Worm (Caenorhabditis elegans) whole organism, midembryonic: ENCODE measurements around the gene fbxa-147.

Experiments
- cog-1 ChIP-seq: sonication (generic microtip); optimal IDR thresholded peaks from 2 replicates; lab custom pipeline; 2016; ENCODE audit warnings: missing genetic modification characterization, missing compliant biosample characterization
- tab-1 ChIP-seq: fragments of 200-800 bp; sonication (Bioruptor generic); IDR thresholded peaks from 2 replicates; pipeline ENCODE4 v1.3.6; 2022; ENCODE audit warnings: missing genetic modification characterization, missing compliant biosample characterization
- ztf-23 ChIP-seq: fragments of 200-800 bp; sonication (Bioruptor generic); IDR thresholded peaks from 2 replicates; pipeline ENCODE4 v1.3.6; 2022; ENCODE audit warnings: missing genetic modification reagents, missing genetic modification characterization, missing compliant biosample characterization
- ztf-29 ChIP-seq: fragments of 200-800 bp; sonication (Bioruptor generic); IDR thresholded peaks from 2 replicates; pipeline ENCODE4 v1.3.6; 2022; ENCODE audit warnings: missing genetic modification reagents, missing genetic modification characterization, missing compliant biosample characterization

ce11 chrV:14698666-14699065, 17.6 kb upstream of the fbxa-147 start, which contains the start of gene set-5:
- TF ChIP-seq cog-1 (tag; lab: Kevin White, UChicago): no peak
- TF ChIP-seq ztf-23 (GFP tag; lab: Robert Waterston, UW): no peak
- no peak for TF ChIP-seq tab-1 (GFP tag; lab: Robert Waterston, UW)
- no peak for TF ChIP-seq ztf-29
